Fruit fly (Drosophila melanogaster) whole organism, embryonic: ENCODE measurements around the gene CG17029.
A peak's percentile ranks its signal among the peaks of the same experiment; 100 is the strongest.

Experiments used
- B-H2 ChIP-seq: fragments of 200-800 bp; sonication (Bioruptor generic); optimal IDR thresholded peaks from 2 replicates; lab custom pipeline; 2018; ENCODE audit warnings: missing biosample characterization, mild to moderate bottlenecking, missing genetic modification characterization
- Bdp1 ChIP-seq: fragments of 200-800 bp; sonication (Bioruptor generic); optimal IDR thresholded peaks from 3 replicates; lab custom pipeline; 2016; ENCODE audit warnings: missing biosample characterization, missing genetic modification characterization
- CG10462 ChIP-seq: fragments of 200-800 bp; sonication (Bioruptor generic); optimal IDR thresholded peaks from 2 replicates; lab custom pipeline; 2016; ENCODE audit warnings: missing biosample characterization, missing genetic modification characterization
- CG11560 ChIP-seq: fragments of 200-800 bp; sonication (Bioruptor generic); IDR thresholded peaks from 3 replicates; pipeline ENCODE4 v1.3.6; 2022; ENCODE audit warnings: missing biosample characterization, missing genetic modification characterization
- CG12155 ChIP-seq: fragments of 200-800 bp; sonication (Bioruptor generic); optimal IDR thresholded peaks from 3 replicates; lab custom pipeline; 2016; ENCODE audit warnings: missing biosample characterization, missing genetic modification characterization
- CG13624 ChIP-seq: fragments of 200-800 bp; sonication (Bioruptor generic); optimal IDR thresholded peaks from 2 replicates; lab custom pipeline; 2016; ENCODE audit warnings: missing biosample characterization, missing genetic modification characterization
- CG13775 ChIP-seq: fragments of 200-800 bp; sonication (Bioruptor generic); optimal IDR thresholded peaks from 3 replicates; lab custom pipeline; 2017; ENCODE audit warnings: missing biosample characterization, mild to moderate bottlenecking, missing genetic modification characterization
- CG14050 ChIP-seq: fragments of 200-800 bp; sonication (Bioruptor generic); IDR thresholded peaks from 3 replicates; pipeline ENCODE4 v1.3.6; 2022; ENCODE audit warnings: missing biosample characterization, missing genetic modification characterization
- CG15601 ChIP-seq: fragments of 200-800 bp; sonication (Bioruptor generic); optimal IDR thresholded peaks from 3 replicates; lab custom pipeline; 2019; ENCODE audit warnings: missing biosample characterization, mild to moderate bottlenecking, missing genetic modification characterization, moderate library complexity
- CG15696 ChIP-seq: fragments of 200-800 bp; sonication (Bioruptor generic); optimal IDR thresholded peaks from 2 replicates; lab custom pipeline; 2019; ENCODE audit warnings: missing biosample characterization, mild to moderate bottlenecking, missing genetic modification characterization, moderate library complexity
- CG18011 ChIP-seq: fragments of 200-800 bp; sonication (Bioruptor generic); optimal IDR thresholded peaks from 2 replicates; lab custom pipeline; 2017; ENCODE audit warnings: missing biosample characterization, missing genetic modification characterization, mild to moderate bottlenecking, moderate library complexity, missing genotype
- CG2199 ChIP-seq: fragments of 200-800 bp; sonication (Bioruptor generic); IDR thresholded peaks from 3 replicates; pipeline ENCODE4 v1.3.6; 2022; ENCODE audit warnings: missing biosample characterization, missing genetic modification characterization
- CG2712 ChIP-seq: fragments of 200-800 bp; optimal IDR thresholded peaks from 3 replicates; lab custom pipeline; 2019; ENCODE audit warnings: missing biosample characterization, mild to moderate bottlenecking, missing genetic modification characterization, moderate library complexity
- CG32532 ChIP-seq: fragments of 200-800 bp; sonication (Bioruptor generic); IDR thresholded peaks from 2 replicates; pipeline ENCODE4 v1.3.6; 2022; ENCODE audit warnings: missing biosample characterization, missing genetic modification characterization
- CG32767 ChIP-seq: fragments of 200-800 bp; sonication (Bioruptor generic); IDR thresholded peaks from 2 replicates; pipeline ENCODE4 v1.3.6; 2022; ENCODE audit warnings: missing biosample characterization, missing genetic modification characterization
- CG33557 ChIP-seq: fragments of 200-800 bp; sonication (Bioruptor generic); optimal IDR thresholded peaks from 2 replicates; lab custom pipeline; 2019; ENCODE audit warnings: missing biosample characterization, mild to moderate bottlenecking, missing genetic modification characterization, moderate library complexity
- CG4282 ChIP-seq: fragments of 200-800 bp; sonication (Bioruptor generic); optimal IDR thresholded peaks from 2 replicates; lab custom pipeline; 2016; ENCODE audit warnings: missing biosample characterization, missing genetic modification characterization
- CG6175 ChIP-seq: fragments of 200-800 bp; sonication (Bioruptor generic); IDR thresholded peaks from 3 replicates; pipeline ENCODE4 v1.3.6; 2022; ENCODE audit warnings: missing biosample characterization, missing genetic modification characterization
- CG7372 ChIP-seq: fragments of 200-800 bp; sonication (Bioruptor generic); IDR thresholded peaks from 2 replicates; pipeline ENCODE4 v1.3.6; 2022; ENCODE audit warnings: missing biosample characterization, missing genetic modification characterization
- CG8765 ChIP-seq: fragments of 200-800 bp; sonication (Bioruptor generic); IDR thresholded peaks from 2 replicates; pipeline ENCODE4 v1.3.6; 2022; ENCODE audit warnings: missing biosample characterization, missing genetic modification characterization
- CG9817 ChIP-seq: fragments of 200-800 bp; sonication (Bioruptor generic); optimal IDR thresholded peaks from 2 replicates; lab custom pipeline; 2018; ENCODE audit warnings: missing biosample characterization, mild to moderate bottlenecking, missing genetic modification characterization, moderate library complexity
- Camta ChIP-seq: fragments of 200-800 bp; sonication (Bioruptor generic); optimal IDR thresholded peaks from 2 replicates; lab custom pipeline; 2016; ENCODE audit warnings: missing biosample characterization, missing genetic modification characterization
- Dref ChIP-seq: fragments of 200-800 bp; sonication (Bioruptor generic); IDR thresholded peaks from 2 replicates; pipeline ENCODE4 v1.3.6; 2022; ENCODE audit warnings: missing biosample characterization, missing genetic modification characterization
- E2f2 ChIP-seq: fragments of 200-800 bp; sonication (Bioruptor generic); IDR thresholded peaks from 2 replicates; pipeline ENCODE4 v1.3.6; 2022; ENCODE audit warnings: missing biosample characterization, missing genetic modification characterization
- Lpt ChIP-seq: fragments of >200 bp; optimal IDR thresholded peaks from 2 replicates; lab custom pipeline; 2018; ENCODE audit warnings: missing biosample characterization, missing genetic modification characterization
- MESR4 ChIP-seq: fragments of 200-800 bp; sonication (Bioruptor generic); optimal IDR thresholded peaks from 2 replicates; lab custom pipeline; 2018; ENCODE audit warnings: missing biosample characterization, mild to moderate bottlenecking, missing genetic modification characterization, moderate library complexity
- Max ChIP-seq: fragments of 200-800 bp; sonication (Bioruptor generic); optimal IDR thresholded peaks from 2 replicates; lab custom pipeline; 2016; ENCODE audit warnings: missing biosample characterization, mild to moderate bottlenecking, missing genetic modification characterization
- PHDP ChIP-seq: fragments of 200-800 bp; sonication (Bioruptor generic); optimal IDR thresholded peaks from 3 replicates; lab custom pipeline; 2018; ENCODE audit warnings: missing biosample characterization, mild to moderate bottlenecking, missing genetic modification characterization, moderate library complexity
- Ravus ChIP-seq: fragments of 200-800 bp; sonication (Bioruptor generic); IDR thresholded peaks from 2 replicates; pipeline ENCODE4 v1.3.6; 2022; ENCODE audit warnings: missing biosample characterization, missing genetic modification characterization
- Vsx1 ChIP-seq: fragments of 200-800 bp; sonication (Bioruptor generic); optimal IDR thresholded peaks from 2 replicates; lab custom pipeline; 2017; ENCODE audit warnings: missing biosample characterization, mild to moderate bottlenecking, missing genetic modification characterization, missing genetic modification reagents
- Xrp1 ChIP-seq: fragments of 200-800 bp; sonication (Bioruptor generic); IDR thresholded peaks from 2 replicates; pipeline ENCODE4 v1.3.6; 2022; ENCODE audit warnings: missing biosample characterization, missing genetic modification characterization
- ato ChIP-seq: fragments of 200-800 bp; sonication (Bioruptor generic); IDR thresholded peaks from 2 replicates; pipeline ENCODE4 v1.3.6; 2022; ENCODE audit warnings: missing biosample characterization, missing genetic modification characterization; ENCODE audit not compliant: partially characterized antibody
- caup ChIP-seq: fragments of 200-800 bp; sonication (Bioruptor generic); optimal IDR thresholded peaks from 3 replicates; lab custom pipeline; 2017; ENCODE audit warnings: missing biosample characterization, mild to moderate bottlenecking, missing genetic modification characterization, moderate library complexity; ENCODE audit not compliant: severe bottlenecking
- chif ChIP-seq, 2 experiments: fragments of 200-800 bp; sonication (Bioruptor generic); optimal IDR thresholded peaks; 3 replicates each; lab custom pipeline; 2016; ENCODE audit warnings: missing biosample characterization in 2 of 2, missing genetic modification characterization in 2 of 2
- dpn ChIP-seq, 2 experiments: fragments of 200-800 bp; sonication (Bioruptor generic); optimal IDR thresholded peaks; 3 replicates each; lab custom pipeline; 2016; ENCODE audit warnings: missing biosample characterization in 2 of 2, missing genetic modification characterization in 2 of 2
- ewg ChIP-seq: fragments of 200-800 bp; sonication (Bioruptor generic); optimal IDR thresholded peaks from 3 replicates; lab custom pipeline; 2017; ENCODE audit warnings: mild to moderate bottlenecking, missing biosample characterization, missing genetic modification reagents, missing genetic modification characterization
- exex ChIP-seq: fragments of 200-800 bp; sonication (Bioruptor generic); optimal IDR thresholded peaks from 4 replicates; lab custom pipeline; 2018; ENCODE audit warnings: missing biosample characterization, mild to moderate bottlenecking, missing genetic modification characterization, moderate library complexity
- fd102C ChIP-seq: fragments of 200-800 bp; sonication (Bioruptor generic); optimal IDR thresholded peaks from 2 replicates; lab custom pipeline; 2018; ENCODE audit warnings: missing biosample characterization, mild to moderate bottlenecking, missing genetic modification characterization, moderate library complexity
- fd3F ChIP-seq: fragments of 200-800 bp; sonication (Bioruptor generic); optimal IDR thresholded peaks from 2 replicates; lab custom pipeline; 2018; ENCODE audit warnings: missing biosample characterization, mild to moderate bottlenecking, missing genetic modification characterization, moderate library complexity
- grau ChIP-seq: fragments of 200-800 bp; optimal IDR thresholded peaks from 3 replicates; lab custom pipeline; 2019; ENCODE audit warnings: missing biosample characterization, mild to moderate bottlenecking, missing genetic modification characterization, moderate library complexity
- hb ChIP-seq: fragments of 200-800 bp; sonication (Bioruptor generic); IDR thresholded peaks from 3 replicates; pipeline ENCODE4 v1.3.6; 2022; ENCODE audit warnings: missing biosample characterization, missing genetic modification characterization; ENCODE audit not compliant: partially characterized antibody
- her ChIP-seq: fragments of 200-800 bp; sonication (Bioruptor generic); optimal IDR thresholded peaks from 2 replicates; lab custom pipeline; 2016; ENCODE audit warnings: missing biosample characterization, missing genetic modification characterization
- inv ChIP-seq: fragments of 200-800 bp; sonication (Bioruptor generic); IDR thresholded peaks from 2 replicates; pipeline ENCODE4 v1.3.6; 2022; ENCODE audit warnings: missing biosample characterization, missing genetic modification characterization; ENCODE audit not compliant: partially characterized antibody
- mam ChIP-seq: fragments of 200-800 bp; sonication (Bioruptor generic); optimal IDR thresholded peaks from 3 replicates; lab custom pipeline; 2016; ENCODE audit warnings: missing biosample characterization, missing genetic modification characterization
- org-1 ChIP-seq: fragments of 200-800 bp; sonication (Bioruptor generic); optimal IDR thresholded peaks from 2 replicates; lab custom pipeline; 2017; ENCODE audit warnings: missing biosample characterization, missing genetic modification characterization
- pho ChIP-seq: fragments of 200-800 bp; sonication (Bioruptor generic); optimal IDR thresholded peaks from 2 replicates; lab custom pipeline; 2016; ENCODE audit warnings: missing biosample characterization, missing genetic modification characterization
- stc ChIP-seq: fragments of 200-800 bp; sonication (Bioruptor generic); IDR thresholded peaks from 2 replicates; pipeline ENCODE4 v1.3.6; 2022; ENCODE audit warnings: missing biosample characterization, missing genetic modification characterization
- tgo ChIP-seq: fragments of 200-800 bp; sonication (Bioruptor generic); IDR thresholded peaks from 3 replicates; pipeline ENCODE4 v1.3.6; 2022; ENCODE audit warnings: missing biosample characterization, missing genetic modification characterization
- tx ChIP-seq: fragments of 200-800 bp; sonication (Bioruptor generic); optimal IDR thresholded peaks from 2 replicates; lab custom pipeline; 2016; ENCODE audit warnings: missing biosample characterization, missing genetic modification characterization

The CG17029 gene

DNA sequence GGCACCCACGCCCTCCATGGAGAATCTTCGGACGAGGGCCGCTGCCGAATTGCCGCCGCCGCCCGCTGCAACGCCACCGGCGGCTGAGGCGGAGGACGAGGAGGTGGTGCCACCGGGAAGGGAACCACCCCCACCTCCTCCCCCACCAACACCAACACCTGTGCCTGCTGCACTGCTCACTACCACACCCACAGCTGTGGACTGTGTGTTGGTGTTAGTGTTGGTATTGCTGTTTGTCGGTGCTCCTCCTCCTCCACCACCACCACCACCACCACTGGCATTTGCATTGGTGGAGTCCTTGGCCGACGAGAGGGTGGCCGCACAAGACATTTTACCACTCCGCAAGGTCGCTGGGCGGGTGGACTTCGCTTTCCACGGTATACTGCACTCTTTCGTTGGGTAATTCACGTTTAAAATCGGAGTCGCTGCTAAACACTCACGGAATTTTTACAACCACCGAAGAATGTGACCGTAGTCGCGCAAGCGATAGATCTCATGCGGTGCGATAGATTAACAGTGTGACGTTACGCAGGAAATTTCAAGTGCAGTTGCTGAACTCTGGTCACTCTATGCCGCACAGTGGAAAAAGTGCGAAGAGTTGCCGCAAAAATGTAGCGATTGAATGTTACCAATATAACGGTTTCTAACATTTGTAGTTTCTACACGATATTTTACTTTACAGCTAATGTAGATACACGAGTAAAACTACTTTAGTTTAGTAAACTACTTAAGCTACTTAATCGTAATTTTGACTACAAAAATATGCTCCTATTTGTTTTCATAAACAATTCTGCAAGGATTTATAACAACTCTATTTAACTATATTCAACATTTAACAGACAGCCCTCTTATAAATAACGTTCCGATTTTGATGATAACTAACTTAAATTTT, 34.9 kb downstream of the CG17029 start, which contains the start of gene mib1 (continued):
- no peak for TF ChIP-seq Camta (GFP tag; lab: Kevin White, UChicago)
- TF ChIP-seq chif (GFP tag; optimal IDR thresholded peaks at IDR 0.05; lab: Kevin White, UChicago) = peak in 1 of 2 experiments; percentile 15
- no peak for TF ChIP-seq CG2199
- TF ChIP-seq inv (GFP tag; lab: Robert Waterston, UW) = peak; percentile 79
- peak; percentile 23; the same call in 1 of the 2 replicates for TF ChIP-seq E2f2 (GFP tag; lab: Robert Waterston, UW)
- peak; percentile 33 for TF ChIP-seq caup (GFP tag; lab: Kevin White, UChicago)
- peak; percentile 99 for TF ChIP-seq MESR4 (GFP tag; lab: Kevin White, UChicago)
- no peak for TF ChIP-seq mam
- peak; percentile 50 for TF ChIP-seq CG13624 (GFP tag; lab: Kevin White, UChicago)
- peak; percentile 59 for TF ChIP-seq CG2712
- TF ChIP-seq B-H2 (GFP tag; lab: Kevin White, UChicago) = peak; percentile 58
- no peak for TF ChIP-seq fd3F (GFP tag; lab: Kevin White, UChicago)
- no peak for TF ChIP-seq Ravus (GFP tag; lab: Robert Waterston, UW)
- no peak for TF ChIP-seq Xrp1 (GFP tag; lab: Robert Waterston, UW)
- TF ChIP-seq ewg (GFP tag; lab: Kevin White, UChicago) = peak; percentile 32
- TF ChIP-seq tx (GFP tag; lab: Kevin White, UChicago) = no peak
- peak; percentile 38 for TF ChIP-seq pho (GFP tag; lab: Kevin White, UChicago)
- no peak for TF ChIP-seq CG18011
- TF ChIP-seq CG13775 (GFP tag; lab: Kevin White, UChicago) = no peak
- no peak for TF ChIP-seq CG14050 (GFP tag; lab: Robert Waterston, UW)
- TF ChIP-seq CG10462 (GFP tag; lab: Kevin White, UChicago) = peak; percentile 42
- no peak for TF ChIP-seq org-1 (GFP tag; lab: Kevin White, UChicago)
- TF ChIP-seq dpn (GFP tag; optimal IDR thresholded peaks at IDR 0.05; lab: Kevin White, UChicago) = peak in 1 of 2 experiments; percentile 32
- no peak for TF ChIP-seq CG7372
- TF ChIP-seq tgo = no peak
- peak; percentile 6 for TF ChIP-seq CG4282
- TF ChIP-seq CG15601 (tag; lab: Kevin White, UChicago) = peak; percentile 66
- TF ChIP-seq hb (GFP tag; lab: Robert Waterston, UW) = peak; percentile 84
- TF ChIP-seq CG33557 (GFP tag; lab: Kevin White, UChicago) = peak; percentile 12
- no peak for TF ChIP-seq CG11560 (tag; lab: Robert Waterston, UW)
- no peak for TF ChIP-seq CG8765 (GFP tag; lab: Robert Waterston, UW)
- TF ChIP-seq CG32767 (GFP tag; lab: Robert Waterston, UW) = 0 out of 2 replicates have a peak, but pooled peaks have one; percentile 20
- no peak for TF ChIP-seq CG15696
- peak; percentile 40 for TF ChIP-seq PHDP (tag; lab: Kevin White, UChicago)
- peak; percentile 54 for TF ChIP-seq Dref (GFP tag; lab: Robert Waterston, UW)
- TF ChIP-seq CG6175 (GFP tag; lab: Robert Waterston, UW) = no peak
- TF ChIP-seq grau (tag; lab: Kevin White, UChicago) = peak; percentile 59
- TF ChIP-seq her = peak; percentile 6
- TF ChIP-seq fd102C (GFP tag; lab: Kevin White, UChicago) = no peak
- 0 out of 2 replicates have a peak, but pooled peaks have one; percentile 25 for TF ChIP-seq stc
- no peak for TF ChIP-seq exex (tag; lab: Kevin White, UChicago)
- TF ChIP-seq CG9817 (tag; lab: Kevin White, UChicago) = peak; percentile 38
- no peak for TF ChIP-seq Lpt (GFP tag; lab: Kevin White, UChicago)
- TF ChIP-seq Bdp1 (GFP tag; lab: Kevin White, UChicago) = no peak
- peak; percentile 57 for TF ChIP-seq CG32532 (GFP tag; lab: Robert Waterston, UW)
- peak; percentile 93 for TF ChIP-seq ato
- no peak for TF ChIP-seq CG12155 (GFP tag; lab: Kevin White, UChicago)
- no peak for TF ChIP-seq Vsx1 (GFP tag; lab: Kevin White, UChicago)
- TF ChIP-seq Max (GFP tag; lab: Kevin White, UChicago) = no peak
